Fruit fly (Drosophila melanogaster): Measurements from ENCODE around the gene robo2.

The robo2 gene

DNA sequence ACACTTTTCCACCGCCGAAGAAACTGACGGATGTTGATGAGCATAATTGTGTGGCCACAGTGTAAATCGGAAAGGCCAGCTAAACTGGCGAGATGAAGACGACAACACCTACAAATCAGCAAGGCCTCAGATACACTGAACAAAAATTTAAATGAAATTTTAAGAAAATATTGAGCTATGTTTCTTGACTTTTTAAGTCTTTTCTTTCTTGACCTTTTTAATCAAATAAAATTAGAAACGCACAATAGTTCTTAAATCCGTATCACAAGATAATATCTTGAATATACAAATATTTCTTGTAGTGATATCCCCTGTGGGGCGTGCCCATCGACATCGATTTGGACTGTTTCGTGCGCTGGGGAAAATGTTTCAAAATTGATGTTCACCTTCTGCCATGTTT is 8.0 kb upstream of the robo2 start, which contains the start of gene CG43401 (continued):
- TF ChIP-seq MESR4 (GFP tag; optimal IDR thresholded peaks at IDR 0.05) (no peak), exex (tag; optimal IDR thresholded peaks at IDR 0.05) (no peak), kah (GFP tag; optimal IDR thresholded peaks at IDR 0.05) (no peak), zf30C (GFP tag; optimal IDR thresholded peaks at IDR 0.05) (peak; percentile 26), lola (GFP tag; optimal IDR thresholded peaks at IDR 0.05) (peak in 1 of 3 experiments; percentile 38), CG16863 (GFP tag; optimal IDR thresholded peaks at IDR 0.05) (peak; percentile 45), CG13287 (GFP tag; IDR thresholded peaks at IDR 0.05; ENCODE audit: partially characterized antibody) (no peak), bsh (GFP tag; optimal IDR thresholded peaks at IDR 0.05) (peak in 1 of 2 experiments; percentile 55), CG2678 (tag; optimal IDR thresholded peaks at IDR 0.05) (peak; percentile 51), CrebB (tag; optimal IDR thresholded peaks at IDR 0.05) (no peak), gce (GFP tag; IDR thresholded peaks at IDR 0.05) (0 out of 3 replicates have a peak, but pooled peaks have one; percentile 34), Poxn (GFP tag; IDR thresholded peaks at IDR 0.05) (no peak), Lim3 (GFP tag; IDR thresholded peaks at IDR 0.05) (no peak), CG15601 (tag; optimal IDR thresholded peaks at IDR 0.05) (no peak), CG12219 (GFP tag; optimal IDR thresholded peaks at IDR 0.05) (peak; percentile 6), Pdp1 (GFP tag; optimal IDR thresholded peaks at IDR 0.05) (peak in 1 of 2 experiments; percentile 23), ind (GFP tag; optimal IDR thresholded peaks at IDR 0.05) (peak; percentile 36), CG1792 (GFP tag; optimal IDR thresholded peaks at IDR 0.05) (no peak), ewg (GFP tag; optimal IDR thresholded peaks at IDR 0.05) (no peak), Myb (GFP tag; optimal IDR thresholded peaks at IDR 0.05) (no peak), CG16779 (GFP tag; IDR thresholded peaks at IDR 0.05) (no peak), grn (GFP tag; optimal IDR thresholded peaks at IDR 0.05) (no peak), Antp (GFP tag; optimal IDR thresholded peaks at IDR 0.05) (no peak), gro (GFP tag; optimal IDR thresholded peaks at IDR 0.05) (no peak), CG13775 (GFP tag; optimal IDR thresholded peaks at IDR 0.05) (no peak), CG17328 (GFP tag; IDR thresholded peaks at IDR 0.05) (peak; percentile 74), CG16815 (GFP tag; optimal IDR thresholded peaks at IDR 0.05) (no peak), Ets97D (GFP tag; optimal IDR thresholded peaks at IDR 0.05) (no peak), Rfx (GFP tag; IDR thresholded peaks at IDR 0.05) (0 out of 2 replicates have a peak, but pooled peaks have one; percentile 46), CG9215 (GFP tag; IDR thresholded peaks at IDR 0.05) (peak; percentile 29; the same call in 1 of the 2 replicates), z (GFP tag; IDR thresholded peaks at IDR 0.05) (0 out of 3 replicates have a peak, but pooled peaks have one; percentile 14), CG2199 (GFP tag; IDR thresholded peaks at IDR 0.05) (0 out of 3 replicates have a peak, but pooled peaks have one; percentile 49), scrt (GFP tag; optimal IDR thresholded peaks at IDR 0.05) (no peak), Ssrp (tag; optimal IDR thresholded peaks at IDR 0.05) (peak; percentile 50), Mes4 (GFP tag; optimal IDR thresholded peaks at IDR 0.05) (no peak), Spps (tag; optimal IDR thresholded peaks at IDR 0.05) (no peak), rib (GFP tag; IDR thresholded peaks at IDR 0.05) (no peak), Fer3 (tag; optimal IDR thresholded peaks at IDR 0.05) (peak; percentile 10), CG17829 (tag; optimal IDR thresholded peaks at IDR 0.05) (peak; percentile 40), CG4707 (GFP tag; optimal IDR thresholded peaks at IDR 0.05) (no peak), seq (GFP tag; IDR thresholded peaks at IDR 0.05) (0 out of 2 replicates have a peak, but pooled peaks have one; percentile 35), CkIIα-i1 (GFP tag; IDR thresholded peaks at IDR 0.05) (no peak), CG13894 (tag; optimal IDR thresholded peaks at IDR 0.05) (no peak), CG34422 (GFP tag; IDR thresholded peaks at IDR 0.05) (peak; percentile 60; the same call in 2 of the 3 replicates), sd (tag; optimal IDR thresholded peaks at IDR 0.05) (no peak), CG15696 (tag; optimal IDR thresholded peaks at IDR 0.05) (no peak), cg (GFP tag; optimal IDR thresholded peaks at IDR 0.05) (no peak), MTF-1 (GFP tag; optimal IDR thresholded peaks at IDR 0.05; ENCODE audit: borderline replicate concordance) (no peak), usp (GFP tag; optimal IDR thresholded peaks at IDR 0.05) (no peak), CG31441 (GFP tag; IDR thresholded peaks at IDR 0.05) (peak; percentile 63)
